Worm (Caenorhabditis elegans) whole organism, L4 larva: ENCODE results near the gene ints-6.

Experiments used
- F10B5.3 ChIP-seq: sonication (generic microtip); optimal IDR thresholded peaks from 2 replicates; lab custom pipeline; 2016; ENCODE audit warnings: mild to moderate bottlenecking, missing genetic modification characterization, missing compliant biosample characterization
- F37D6.2 ChIP-seq: sonication (generic microtip); optimal IDR thresholded peaks from 2 replicates; lab custom pipeline; 2016; ENCODE audit warnings: mild to moderate bottlenecking, missing genetic modification characterization, missing compliant biosample characterization
- T20F7.1 ChIP-seq: fragments of 200-800 bp; sonication (Bioruptor generic); optimal IDR thresholded peaks from 2 replicates; lab custom pipeline; 2018; ENCODE audit warnings: mild to moderate bottlenecking, missing genetic modification characterization, missing compliant biosample characterization
- Y48G9A.11 ChIP-seq: fragments of 200-800 bp; sonication (Bioruptor generic); IDR thresholded peaks from 2 replicates; pipeline ENCODE4 v1.3.6; 2022; ENCODE audit warnings: missing genetic modification reagents, missing genetic modification characterization, missing compliant biosample characterization
- aha-1 ChIP-seq: fragments of 150-350 bp; peaks from one replicate; lab custom pipeline; 2014; ENCODE audit warnings: missing biosample characterization, missing genetic modification characterization
- ama-1 ChIP-seq: fragments of 150-350 bp; optimal IDR thresholded peaks from 2 replicates; lab custom pipeline; 2014; ENCODE audit warnings: inconsistent platforms, mixed read lengths
- arid-1 ChIP-seq: fragments of 200-800 bp; sonication (Bioruptor generic); conservative IDR thresholded peaks from 2 replicates; pipeline ENCODE4 v1.3.6; 2022; ENCODE audit warnings: missing genetic modification reagents, missing genetic modification characterization, missing compliant biosample characterization
- attf-4 ChIP-seq: sonication (generic microtip); optimal IDR thresholded peaks from 3 replicates; lab custom pipeline; 2017; ENCODE audit warnings: missing biosample characterization, missing genetic modification characterization
- ceh-44 ChIP-seq: fragments of 200-800 bp; sonication (Bioruptor generic); IDR thresholded peaks from 2 replicates; pipeline ENCODE4 v1.3.6; 2022; ENCODE audit warnings: missing genetic modification reagents, missing genetic modification characterization, missing compliant biosample characterization
- ceh-62 ChIP-seq: sonication (generic microtip); optimal IDR thresholded peaks from 2 replicates; lab custom pipeline; 2017; ENCODE audit warnings: missing biosample characterization, missing genetic modification characterization
- daf-16 ChIP-seq, 3 experiments: sonication (generic microtip); optimal IDR thresholded peaks; 2 replicates each; lab custom pipeline; 2016 to 2017; ENCODE audit warnings: missing genetic modification characterization in 3 of 3, missing genetic modification reagents in 3 of 3, mild to moderate bottlenecking in 2 of 3, missing compliant biosample characterization in 2 of 3, missing biosample characterization in 1 of 3, moderate library complexity in 1 of 3
- dmd-9 ChIP-seq: fragments of 200-800 bp; sonication (Bioruptor generic); IDR thresholded peaks from 2 replicates; pipeline ENCODE4 v1.3.6; 2022; ENCODE audit warnings: missing genetic modification reagents, missing genetic modification characterization, missing compliant biosample characterization
- dpl-1 ChIP-seq: fragments of 150-350 bp; optimal IDR thresholded peaks from 2 replicates; lab custom pipeline; 2014; ENCODE audit warnings: missing biosample characterization, missing genetic modification reagents, missing genetic modification characterization
- duxl-1 ChIP-seq: sonication (generic microtip); optimal IDR thresholded peaks from 2 replicates; lab custom pipeline; 2016; ENCODE audit warnings: mild to moderate bottlenecking, missing genetic modification characterization, moderate library complexity, missing compliant biosample characterization; ENCODE audit not compliant: poor library complexity
- dve-1 ChIP-seq: sonication (generic microtip); optimal IDR thresholded peaks from 2 replicates; lab custom pipeline; 2017; ENCODE audit warnings: antibody characterized with exemption, mild to moderate bottlenecking, missing genetic modification characterization, missing compliant biosample characterization; ENCODE audit not compliant: insufficient read depth
- egl-27 ChIP-seq: sonication (generic microtip); optimal IDR thresholded peaks from 3 replicates; lab custom pipeline; 2017; ENCODE audit warnings: missing biosample characterization, missing genetic modification reagents, missing genetic modification characterization
- fos-1 ChIP-seq: fragments of 150-350 bp; optimal IDR thresholded peaks from 2 replicates; lab custom pipeline; 2014; ENCODE audit warnings: missing biosample characterization, missing genetic modification characterization
- gei-8 ChIP-seq: fragments of 200-800 bp; sonication (Bioruptor generic); optimal IDR thresholded peaks from 2 replicates; lab custom pipeline; 2018; ENCODE audit warnings: mild to moderate bottlenecking, missing genetic modification characterization, missing compliant biosample characterization
- hif-1 ChIP-seq, 2 experiments: sonication (generic microtip); optimal IDR thresholded peaks; 2 replicates each; lab custom pipeline; 2016 to 2017; ENCODE audit warnings: missing compliant biosample characterization in 2 of 2, missing genetic modification characterization in 2 of 2, missing genetic modification reagents in 2 of 2, missing genotype in 2 of 2, mild to moderate bottlenecking in 1 of 2
- hlh-30 ChIP-seq: sonication (generic microtip); optimal IDR thresholded peaks from 2 replicates; lab custom pipeline; 2017; ENCODE audit warnings: antibody characterized with exemption, mild to moderate bottlenecking, missing genetic modification characterization, missing compliant biosample characterization; ENCODE audit not compliant: insufficient read depth
- jun-1 ChIP-seq: fragments of 150-350 bp; optimal IDR thresholded peaks from 2 replicates; lab custom pipeline; 2014; ENCODE audit warnings: missing biosample characterization, missing genetic modification reagents, missing genetic modification characterization
- lin-13 ChIP-seq: fragments of 150-350 bp; optimal IDR thresholded peaks from 2 replicates; lab custom pipeline; 2014; ENCODE audit warnings: missing biosample characterization, missing genetic modification reagents, missing genetic modification characterization
- lin-15B ChIP-seq: fragments of 150-350 bp; sonication (generic microtip); optimal IDR thresholded peaks from 3 replicates; lab custom pipeline; 2014; ENCODE audit warnings: missing biosample characterization, missing genetic modification characterization
- lin-38 ChIP-seq: fragments of 200-800 bp; sonication (Bioruptor generic); IDR thresholded peaks from 2 replicates; pipeline ENCODE4 v1.3.6; 2022; ENCODE audit warnings: missing genetic modification reagents, missing genetic modification characterization, missing compliant biosample characterization
- lsy-2 ChIP-seq, 2 experiments: fragments of 150-350 bp in 1 of 2; sonication (generic microtip) in 1 of 2; optimal IDR thresholded peaks; 2 replicates each; lab custom pipeline; 2014 to 2017; ENCODE audit warnings: missing biosample characterization in 2 of 2, missing genetic modification characterization in 2 of 2
- madf-5 ChIP-seq, 2 experiments: fragments of 200-800 bp; sonication (Bioruptor generic); IDR thresholded peaks; 2 replicates each; pipeline ENCODE4 v1.3.6; 2022; ENCODE audit warnings: missing compliant biosample characterization in 2 of 2, missing genetic modification characterization in 2 of 2
- mdl-1 ChIP-seq, 2 experiments: fragments of 150-350 bp in 1 of 2; sonication (generic microtip) in 1 of 2; optimal IDR thresholded peaks; 2 replicates each; lab custom pipeline; 2014 to 2017; ENCODE audit warnings: missing biosample characterization in 2 of 2, missing genetic modification characterization in 2 of 2
- mep-1 ChIP-seq: fragments of 150-350 bp; sonication (generic microtip); optimal IDR thresholded peaks from 3 replicates; lab custom pipeline; 2014; ENCODE audit warnings: missing biosample characterization, missing genetic modification characterization
- nhr-25 ChIP-seq: sonication (generic microtip); optimal IDR thresholded peaks from 2 replicates; lab custom pipeline; 2017; ENCODE audit warnings: missing genetic modification characterization, mild to moderate bottlenecking, missing compliant biosample characterization, antibody characterized with exemption, moderate library complexity, borderline replicate concordance; ENCODE audit not compliant: insufficient read depth
- nhr-28 ChIP-seq: fragments of 150-350 bp; optimal IDR thresholded peaks from 2 replicates; lab custom pipeline; 2014; ENCODE audit warnings: missing biosample characterization, missing genetic modification characterization
- nhr-42 ChIP-seq: fragments of 200-800 bp; sonication (Bioruptor generic); IDR thresholded peaks from 2 replicates; pipeline ENCODE4 v1.3.6; 2022; ENCODE audit warnings: missing genetic modification characterization, missing compliant biosample characterization
- nhr-48 ChIP-seq: sonication (generic microtip); optimal IDR thresholded peaks from 2 replicates; lab custom pipeline; 2016; ENCODE audit warnings: mild to moderate bottlenecking, missing genetic modification characterization, missing compliant biosample characterization
- nhr-6 ChIP-seq: fragments of 150-350 bp; optimal IDR thresholded peaks from 2 replicates; lab custom pipeline; 2014; ENCODE audit warnings: missing biosample characterization, missing genetic modification characterization
- nhr-76 ChIP-seq: fragments of 150-350 bp; optimal IDR thresholded peaks from 2 replicates; lab custom pipeline; 2014; ENCODE audit warnings: missing biosample characterization, missing genetic modification characterization
- nhr-77 ChIP-seq: fragments of 150-350 bp; optimal IDR thresholded peaks from 2 replicates; lab custom pipeline; 2014; ENCODE audit warnings: missing biosample characterization, missing genetic modification characterization
- pha-4 ChIP-seq, 2 experiments: fragments of 150-350 bp in 1 of 2; fragments of 200-800 bp in 1 of 2; sonication (Bioruptor generic) in 1 of 2; IDR thresholded peaks in 1 of 2; optimal IDR thresholded peaks in 1 of 2; 2 replicates each; pipeline versions ENCODE4 v1.3.6 to Lab custom; 2014 to 2022; ENCODE audit warnings: missing genetic modification characterization in 2 of 2, missing genetic modification reagents in 2 of 2, missing biosample characterization in 1 of 2, missing compliant biosample characterization in 1 of 2
- pqm-1 ChIP-seq: sonication (generic microtip); optimal IDR thresholded peaks from 2 replicates; lab custom pipeline; 2017; ENCODE audit warnings: missing biosample characterization, missing genetic modification characterization
- rbr-2 ChIP-seq: sonication (generic microtip); optimal IDR thresholded peaks from 2 replicates; lab custom pipeline; 2016; ENCODE audit warnings: missing genotype, missing genetic modification characterization, missing compliant biosample characterization
- saeg-2 ChIP-seq: fragments of 200-800 bp; sonication (Bioruptor generic); IDR thresholded peaks from 2 replicates; pipeline ENCODE4 v1.3.6; 2022; ENCODE audit warnings: missing genetic modification reagents, missing genetic modification characterization, missing compliant biosample characterization
- unc-130 ChIP-seq: sonication (generic microtip); optimal IDR thresholded peaks from 2 replicates; lab custom pipeline; 2016; ENCODE audit warnings: missing genetic modification reagents, missing genetic modification characterization, missing compliant biosample characterization
- unc-62 ChIP-seq, 3 experiments: fragments of 150-350 bp in 1 of 3; sonication (generic microtip); optimal IDR thresholded peaks in 2 of 3; peaks in 1 of 3; 1 replicate in 1 of 3; 2 replicates in 2 of 3; lab custom pipeline; 2014 to 2017; ENCODE audit warnings: missing biosample characterization in 3 of 3, missing genetic modification characterization in 3 of 3, missing genetic modification reagents in 3 of 3, missing genotype in 1 of 3
- vab-7 ChIP-seq: fragments of 200-800 bp; sonication (Bioruptor generic); IDR thresholded peaks from 2 replicates; pipeline ENCODE4 v1.3.6; 2022; ENCODE audit warnings: missing genetic modification reagents, missing genetic modification characterization, missing compliant biosample characterization
- zfp-2 ChIP-seq: sonication (generic microtip); optimal IDR thresholded peaks from 2 replicates; lab custom pipeline; 2016; ENCODE audit warnings: mild to moderate bottlenecking, missing genetic modification characterization, missing compliant biosample characterization
- zfp-3 ChIP-seq: fragments of 200-800 bp; sonication (Bioruptor generic); conservative IDR thresholded peaks from 2 replicates; pipeline ENCODE4 v1.3.6; 2022; ENCODE audit warnings: missing genetic modification reagents, missing genetic modification characterization, missing compliant biosample characterization
- zip-2 ChIP-seq: fragments of 150-350 bp; optimal IDR thresholded peaks from 2 replicates; lab custom pipeline; 2014; ENCODE audit warnings: missing biosample characterization, missing genetic modification characterization
- ztf-11 ChIP-seq: fragments of 150-350 bp; optimal IDR thresholded peaks from 2 replicates; lab custom pipeline; 2014; ENCODE audit warnings: missing biosample characterization, missing genetic modification characterization

Gene ints-6

ce11 chrIV:8686966-8687365 is 4.6 kb upstream of the ints-6 start:
- TF ChIP-seq aha-1 (peak; percentile 62), attf-4 (tag; lab: Kevin White, UChicago) (no peak)
- TF ChIP-seq, all 104 proteins: peak for 1

DNA sequence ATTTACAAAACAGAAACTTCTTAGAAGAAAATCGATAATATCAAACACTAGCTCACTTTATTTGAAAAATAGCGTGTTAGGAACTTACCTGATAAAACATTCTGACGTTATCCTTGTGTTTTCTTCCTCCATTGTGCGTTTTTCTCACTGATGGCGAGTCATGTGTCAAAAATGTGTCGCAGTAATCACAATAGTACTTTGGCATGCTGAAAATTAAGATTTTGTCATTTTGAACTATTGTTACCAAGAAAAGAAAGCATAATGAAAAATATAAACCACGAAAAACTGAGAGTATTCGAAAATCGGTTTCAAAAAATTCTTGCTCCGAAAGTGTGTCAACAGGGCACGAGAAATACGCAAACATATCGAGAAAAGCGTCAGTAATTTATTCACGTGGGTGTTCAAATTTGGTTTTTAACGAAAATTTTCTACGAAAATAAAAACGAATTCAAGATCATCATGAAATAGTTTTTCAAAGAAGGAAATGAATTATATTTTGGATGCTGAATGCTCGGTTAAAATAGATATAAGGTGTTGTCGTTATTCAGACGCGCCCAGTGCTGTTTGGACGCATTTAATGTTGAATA is 3.8 kb upstream of the ints-6 start, which contains the start of gene snrp-3:
TSS of gene snrp-3 (minus strand) at position 206 of the 587 bp plus-strand sequence.
- peak; percentile 80 for TF ChIP-seq duxl-1 (tag; lab: Kevin White, UChicago)
- TF ChIP-seq ama-1 (lab: Kevin White, UChicago) = peak; percentile 29
- TF ChIP-seq unc-130 (GFP tag; lab: Kevin White, UChicago) = no peak
- no peak for TF ChIP-seq gei-8 (GFP tag; lab: Kevin White, UChicago)
- peak; percentile 96 for TF ChIP-seq dpl-1
- no peak for TF ChIP-seq egl-27 (tag; lab: Kevin White, UChicago)
- TF ChIP-seq nhr-76 = no peak
- no peak for TF ChIP-seq vab-7 (GFP tag; lab: Robert Waterston, UW)
- no peak for TF ChIP-seq fos-1
- peak in 1 of 2 experiments; percentile 93 for TF ChIP-seq unc-62 (GFP tag; optimal IDR thresholded peaks at IDR 0.05 in 1 of 2; lab: Kevin White, UChicago)
- no peak for TF ChIP-seq unc-62 (tag; optimal IDR thresholded peaks at IDR 0.05; lab: Kevin White, UChicago)
- TF ChIP-seq hlh-30 = peak; percentile 85
- peak; percentile 75 for TF ChIP-seq aha-1
- peak; percentile 49 for TF ChIP-seq F37D6.2
- 0 out of 2 replicates have a peak, but pooled peaks have one; percentile 60 for TF ChIP-seq zfp-3 (GFP tag; lab: Robert Waterston, UW)
- TF ChIP-seq hif-1 (tag; optimal IDR thresholded peaks at IDR 0.05; lab: Kevin White, UChicago) = peak in 1 of 2 experiments; percentile 9
- TF ChIP-seq jun-1 = peak; percentile 3
- peak; percentile 64 for TF ChIP-seq rbr-2 (tag; lab: Kevin White, UChicago)
- TF ChIP-seq zip-2 (tag; lab: Kevin White, UChicago) = peak; percentile 47
- TF ChIP-seq mep-1 (tag; lab: Kevin White, UChicago) = peak; percentile 87
- no peak for TF ChIP-seq ceh-44 (GFP tag; lab: Robert Waterston, UW)
- peak; percentile 67 for TF ChIP-seq lin-13 (GFP tag; lab: Kevin White, UChicago)
- peak; percentile 54 for TF ChIP-seq nhr-48 (tag; lab: Kevin White, UChicago)
- TF ChIP-seq Y48G9A.11 (GFP tag; lab: Robert Waterston, UW) = 0 out of 2 replicates have a peak, but pooled peaks have one; percentile 26
- no peak for TF ChIP-seq madf-5 (GFP tag; IDR thresholded peaks at IDR 0.05; lab: Robert Waterston, UW)
- TF ChIP-seq nhr-77 = peak; percentile 45
- TF ChIP-seq pha-4 (GFP tag; IDR thresholded peaks at IDR 0.05; lab: Robert Waterston, UW) = 0 out of 2 replicates have a peak, but pooled peaks have one; percentile 10
- peak; percentile 57 for TF ChIP-seq pha-4 (tag; optimal IDR thresholded peaks at IDR 0.05; lab: Kevin White, UChicago)
- TF ChIP-seq nhr-6 (tag; lab: Kevin White, UChicago) = peak; percentile 83
- peak; percentile 42 for TF ChIP-seq nhr-28 (tag; lab: Kevin White, UChicago)
- no peak for TF ChIP-seq dmd-9
- peak in 1 of 2 experiments; percentile 94 for TF ChIP-seq lsy-2 (tag; optimal IDR thresholded peaks at IDR 0.05; lab: Kevin White, UChicago)
- TF ChIP-seq mdl-1 (tag; optimal IDR thresholded peaks at IDR 0.05; lab: Kevin White, UChicago) = peak in 1 of 2 experiments; percentile 92
- TF ChIP-seq saeg-2 (GFP tag; lab: Robert Waterston, UW) = no peak
- peak; percentile 53 for TF ChIP-seq nhr-25 (tag; lab: Kevin White, UChicago)
- TF ChIP-seq daf-16 (GFP tag; optimal IDR thresholded peaks at IDR 0.05; lab: Kevin White, UChicago) = peak in 1 of 2 experiments; percentile 48
- peak; percentile 65 for TF ChIP-seq daf-16 (tag; optimal IDR thresholded peaks at IDR 0.05; lab: Kevin White, UChicago)
- peak; percentile 81 for TF ChIP-seq dve-1 (tag; lab: Kevin White, UChicago)
- TF ChIP-seq ceh-62 (tag; lab: Kevin White, UChicago) = no peak
- peak; percentile 6 for TF ChIP-seq pqm-1
- peak; percentile 82 for TF ChIP-seq lin-38 (GFP tag; lab: Robert Waterston, UW)
- peak; percentile 62; the same call in 1 of the 2 replicates for TF ChIP-seq nhr-42 (GFP tag; lab: Robert Waterston, UW)
- peak; percentile 3 for TF ChIP-seq zfp-2 (tag; lab: Kevin White, UChicago)
- TF ChIP-seq lin-15B (tag; lab: Kevin White, UChicago) = peak; percentile 52
- no peak for TF ChIP-seq ztf-11
- TF ChIP-seq T20F7.1 = peak; percentile 83
- TF ChIP-seq arid-1 (GFP tag; lab: Robert Waterston, UW) = 0 out of 2 replicates have a peak, but pooled peaks have one; percentile 20
- TF ChIP-seq F10B5.3 (tag; lab: Kevin White, UChicago) = peak; percentile 72
